Worm (Caenorhabditis elegans): Measurements from ENCODE around the gene srxa-8.
A peak's percentile ranks its signal among the peaks of the same experiment; 100 is the strongest.

Gene srxa-8

DNA sequence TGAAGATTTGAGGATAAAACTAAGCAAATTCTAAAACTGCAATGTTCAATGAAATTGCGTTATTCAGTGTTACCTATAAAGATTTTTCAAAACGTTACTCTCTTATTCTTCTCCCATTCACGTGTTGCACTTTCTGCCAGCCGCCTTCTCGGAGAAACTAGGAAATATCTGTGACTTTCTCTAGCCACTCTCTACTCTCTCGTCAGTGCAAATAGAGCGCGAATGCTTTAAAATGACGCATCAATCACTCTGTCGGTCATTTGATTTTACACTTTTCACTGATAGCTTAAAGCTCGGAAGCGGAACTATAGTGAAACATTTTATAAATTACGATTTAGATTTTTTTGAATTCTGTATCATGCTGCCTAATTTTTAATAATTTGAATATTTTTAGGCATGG, 20.2 kb upstream of the srxa-8 start (continued):
- TF ChIP-seq nhr-47 (tag; optimal IDR thresholded peaks at IDR 0.05) (peak; percentile 75), jun-1 (tag; optimal IDR thresholded peaks at IDR 0.05) (peak; percentile 74), unc-98 (GFP tag; IDR thresholded peaks at IDR 0.05) (0 out of 2 replicates have a peak, but pooled peaks have one; percentile 4), ces-1 (GFP tag; optimal IDR thresholded peaks at IDR 0.05) (no peak), pqm-1 (tag; optimal IDR thresholded peaks at IDR 0.05) (no peak), nhr-85 (tag) (peak; percentile 88), zip-4 (GFP tag; optimal IDR thresholded peaks at IDR 0.05) (no peak), ceh-88 (GFP tag; IDR thresholded peaks at IDR 0.05) (no peak), Y116A8C.19 (tag; optimal IDR thresholded peaks at IDR 0.05; ENCODE audit: borderline replicate concordance) (no peak), grh-1 (GFP tag; IDR thresholded peaks at IDR 0.05) (no peak), pax-3 (tag; optimal IDR thresholded peaks at IDR 0.05) (no peak), ets-5 (GFP tag; IDR thresholded peaks at IDR 0.05) (no peak), C16A3.4 (tag; optimal IDR thresholded peaks at IDR 0.05) (peak; percentile 88), lin-14 (GFP tag; optimal IDR thresholded peaks at IDR 0.05) (peak; percentile 96), ztf-4 (tag; optimal IDR thresholded peaks at IDR 0.05) (peak; percentile 79), alr-1 (tag; optimal IDR thresholded peaks at IDR 0.05; ENCODE audit: borderline replicate concordance) (no peak), aha-1 (tag; optimal IDR thresholded peaks at IDR 0.05) (no peak), nhr-12 (tag; optimal IDR thresholded peaks at IDR 0.05) (no peak), nhr-20 (tag; optimal IDR thresholded peaks at IDR 0.05) (peak; percentile 93), lsy-2 (tag; optimal IDR thresholded peaks at IDR 0.05) (peak; percentile 73 to 89), sox-4 (tag; optimal IDR thresholded peaks at IDR 0.05) (no peak), F16B12.6 (tag; optimal IDR thresholded peaks at IDR 0.05) (no peak), blmp-1 (tag; optimal IDR thresholded peaks at IDR 0.05) (peak; percentile 90), egl-27 (tag; optimal IDR thresholded peaks at IDR 0.05) (peak; percentile 52 to 60), fkh-4 (tag; optimal IDR thresholded peaks at IDR 0.05; ENCODE audit: borderline replicate concordance) (no peak), dpl-1 (GFP tag; optimal IDR thresholded peaks at IDR 0.05) (peak; percentile 50 to 64 (median 59)), fkh-10 (GFP tag; optimal IDR thresholded peaks at IDR 0.05) (no peak), swsn-7 (tag; optimal IDR thresholded peaks at IDR 0.05) (peak; percentile 74), xbp-1 (tag; optimal IDR thresholded peaks at IDR 0.05) (peak; percentile 76), ama-1 (optimal IDR thresholded peaks at IDR 0.05) (no peak), ceh-8 (GFP tag; optimal IDR thresholded peaks at IDR 0.05) (no peak), snpc-4 (tag; optimal IDR thresholded peaks at IDR 0.05) (peak; percentile 53), ceh-82 (tag; optimal IDR thresholded peaks at IDR 0.05) (peak; percentile 32 to 78 (median 52)), nhr-90 (tag; optimal IDR thresholded peaks at IDR 0.05; ENCODE audit: poor library complexity) (peak; percentile 51), nhr-19 (GFP tag; conservative IDR thresholded peaks at IDR 0.05) (peak; percentile 89), sptf-1 (tag; optimal IDR thresholded peaks at IDR 0.05) (no peak), lin-39 (tag; optimal IDR thresholded peaks at IDR 0.05) (peak; percentile 96), mdl-1 (tag; optimal IDR thresholded peaks at IDR 0.05) (peak in 1 of 2 experiments; percentile 94), zag-1 (tag; optimal IDR thresholded peaks at IDR 0.05) (no peak), hpl-2 (GFP tag; optimal IDR thresholded peaks at IDR 0.05) (no peak), hlh-4 (tag; optimal IDR thresholded peaks at IDR 0.05) (no peak), nhr-77 (tag; optimal IDR thresholded peaks at IDR 0.05) (peak; percentile 65), C34B4.2 (tag; optimal IDR thresholded peaks at IDR 0.05) (no peak), tlp-1 (tag; optimal IDR thresholded peaks at IDR 0.05) (no peak), lin-13 (GFP tag; optimal IDR thresholded peaks at IDR 0.05) (peak; percentile 78), efl-3 (GFP tag; optimal IDR thresholded peaks at IDR 0.05) (no peak), C04F5.9 (tag; optimal IDR thresholded peaks at IDR 0.05) (no peak), fos-1 (tag; optimal IDR thresholded peaks at IDR 0.05) (peak; percentile 94)
